Worm (Caenorhabditis elegans): Measurements from ENCODE around the gene clec-20.
"Not testable (repeated sequence)": the region's sequence is repeated elsewhere in the genome, so short reads cannot be mapped to it uniquely, and the experiment has no call there.

clec-20 gene

DNA sequence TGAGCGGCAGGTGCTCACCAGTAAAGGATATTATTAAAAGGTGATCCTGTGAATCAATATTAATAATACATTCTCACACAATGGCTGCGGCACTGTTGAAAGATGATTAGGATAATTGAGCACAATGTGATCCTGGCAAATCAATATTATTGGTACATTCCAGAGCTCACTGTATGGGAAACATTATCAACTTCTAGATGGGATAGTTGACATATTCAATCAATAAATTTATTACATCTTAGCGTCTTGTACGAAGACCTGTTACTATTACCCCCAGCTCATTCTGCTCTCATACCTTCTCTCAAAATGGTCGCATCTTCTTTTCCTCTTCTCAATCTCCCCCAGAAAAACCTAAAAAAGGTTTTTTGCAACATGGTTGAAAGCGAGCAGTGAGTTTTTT, 26.8 kb downstream of the clec-20 start, which contains the start of gene fbxb-49:
Gene fbxb-49, plus strand, starts transcription at position 301 of the 400 bp plus-strand sequence.
- no peak for TF ChIP-seq unc-39 (tag; optimal IDR thresholded peaks at IDR 0.05)
- peak; percentile 71 for TF ChIP-seq aha-1 (tag)

DNA sequence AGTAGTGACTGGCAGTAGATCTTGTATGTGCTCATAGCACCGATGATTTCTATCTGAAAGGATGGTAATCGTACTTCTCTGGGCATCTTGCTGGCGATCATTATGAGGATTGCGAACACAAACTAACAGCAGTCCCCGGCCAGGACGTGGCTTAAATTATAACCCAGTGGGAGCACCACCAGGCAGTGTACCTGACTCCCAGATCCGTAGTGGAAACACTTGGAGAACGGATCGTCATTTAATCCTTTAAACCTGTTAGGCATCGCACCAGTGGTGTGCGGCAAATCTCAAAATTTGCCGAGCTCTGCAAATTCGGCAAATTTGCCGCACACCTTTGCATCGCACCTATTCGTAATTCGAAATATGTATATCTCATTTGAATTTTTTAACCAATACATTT, 27.4 kb downstream of the clec-20 start, which contains the start of gene K05F6.8:
Gene K05F6.8, minus strand, starts transcription at position 101 of the 400 bp plus-strand sequence.
- TF ChIP-seq ZK337.2 (GFP tag; IDR thresholded peaks at IDR 0.05) (no peak), nhr-42 (GFP tag; IDR thresholded peaks at IDR 0.05) (no peak), nhr-76 (tag; optimal IDR thresholded peaks at IDR 0.05) (no peak), zfp-2 (tag; optimal IDR thresholded peaks at IDR 0.05) (no peak), nhr-48 (tag; optimal IDR thresholded peaks at IDR 0.05) (no peak)

DNA sequence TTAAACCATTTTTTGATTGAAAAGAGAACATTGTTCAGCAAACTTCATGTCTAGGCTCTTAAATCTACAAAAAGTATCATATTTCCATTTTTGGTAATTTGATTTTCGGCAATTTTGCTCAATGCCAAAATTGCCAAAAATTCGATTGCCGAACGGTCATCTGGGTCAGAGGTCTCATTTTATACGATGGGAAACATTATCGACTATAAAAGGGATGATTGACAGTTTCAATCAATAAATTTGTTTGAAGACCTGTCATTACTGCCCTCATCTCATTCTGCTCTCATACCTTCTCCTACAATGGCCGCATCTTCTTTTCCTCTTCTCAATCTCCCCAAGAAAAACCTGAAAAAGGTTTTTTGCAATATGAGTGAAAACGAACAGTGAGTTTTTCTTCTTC, 33.2 kb downstream of the clec-20 start, which contains the start of gene K05F6.14:
Gene K05F6.14, plus strand, starts transcription at position 301 of the 400 bp plus-strand sequence.
- TF ChIP-seq nhr-237 (tag; optimal IDR thresholded peaks at IDR 0.05) (no peak), ceh-62 (tag; optimal IDR thresholded peaks at IDR 0.05) (no peak), Y48G9A.11 (GFP tag; IDR thresholded peaks at IDR 0.05) (no peak)

DNA sequence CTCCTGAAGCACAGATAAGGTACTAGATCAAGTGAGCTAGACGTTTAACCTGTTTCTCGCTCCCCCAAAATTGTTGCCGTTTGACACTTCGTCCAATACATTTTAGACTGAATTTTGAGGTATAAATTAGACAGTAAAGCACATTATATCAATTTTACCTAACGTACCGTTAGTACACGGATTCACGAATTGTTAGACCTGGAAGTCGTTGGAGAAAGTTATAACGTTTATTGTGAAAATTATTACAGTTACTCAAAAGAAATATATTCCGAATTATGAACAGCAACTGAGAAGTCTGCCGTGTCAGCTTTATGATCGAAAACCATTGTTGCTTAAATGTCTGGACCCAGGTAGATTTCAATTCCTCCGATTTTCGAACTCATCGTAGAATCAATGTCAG, 34.2 kb downstream of the clec-20 start:
- TF ChIP-seq unc-39 (tag; optimal IDR thresholded peaks at IDR 0.05) (no peak), nhr-76 (tag; optimal IDR thresholded peaks at IDR 0.05) (no peak), nhr-25 (tag; optimal IDR thresholded peaks at IDR 0.05; ENCODE audit: borderline replicate concordance, insufficient read depth) (no peak), unc-62 (GFP tag; optimal IDR thresholded peaks at IDR 0.05 in 1 of 2) (peak in 1 of 2 experiments; percentile 41), unc-62 (tag; optimal IDR thresholded peaks at IDR 0.05) (no peak), Y105C5A.15 (GFP tag; IDR thresholded peaks at IDR 0.05) (no peak), nhr-102 (tag; optimal IDR thresholded peaks at IDR 0.05) (no peak), dmd-6 (GFP tag; IDR thresholded peaks at IDR 0.05) (no peak)

DNA sequence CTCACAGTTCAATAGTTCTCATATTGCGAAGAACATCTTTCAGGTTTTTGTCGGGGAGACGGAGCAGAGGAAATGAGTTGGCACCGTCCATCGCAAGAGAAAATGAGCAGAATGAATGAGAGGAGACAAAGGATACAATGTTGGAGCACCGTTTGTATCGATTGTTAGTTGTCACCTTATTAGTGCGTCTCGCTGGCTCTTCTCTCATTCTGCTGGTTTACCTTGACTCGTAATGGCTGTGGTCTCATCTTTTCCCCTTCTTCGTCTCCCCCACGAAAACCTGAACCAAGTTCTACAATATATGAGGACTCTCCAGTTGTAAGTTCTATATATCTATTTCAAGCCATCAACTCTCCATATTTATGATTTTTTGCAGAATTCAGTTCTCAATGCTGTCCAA, 38.8 kb downstream of the clec-20 start, which contains the start of the genes fbxb-54 and fbxb-50:
Gene fbxb-54, minus strand, starts transcription at position 101 of the 400 bp plus-strand sequence.
Gene fbxb-50, plus strand, starts transcription at position 227 of the 400 bp plus-strand sequence.
- TF ChIP-seq ama-1 (optimal IDR thresholded peaks at IDR 0.05); mdl-1 (tag; optimal IDR thresholded peaks at IDR 0.05); sdz-12 (GFP tag; optimal IDR thresholded peaks at IDR 0.05): not testable (repeated sequence)

DNA sequence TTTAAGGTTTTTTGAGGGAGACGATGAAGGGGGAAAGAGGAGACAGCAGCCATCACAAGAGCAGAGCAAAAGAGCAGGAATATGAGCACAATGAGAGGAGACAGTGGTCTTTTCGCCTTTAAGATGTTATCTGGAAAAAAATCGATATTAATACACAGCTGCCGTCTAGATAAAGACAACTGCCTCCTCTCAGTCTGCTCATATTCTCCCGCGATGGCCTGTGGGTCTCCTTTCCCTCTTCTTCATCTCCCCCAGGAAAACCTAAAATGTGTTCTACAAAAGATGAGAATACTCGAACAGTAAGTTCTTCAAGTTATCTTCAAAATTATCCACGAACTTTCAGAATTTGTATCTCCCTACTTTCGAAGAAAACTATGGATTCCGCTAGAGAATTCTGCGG, 44.5 kb downstream of the clec-20 start, which contains the start of the genes fbxb-52 and fbxb-51:
Gene fbxb-52, minus strand, starts transcription at position 101 of the 400 bp plus-strand sequence.
Gene fbxb-51, plus strand, starts transcription at position 212 of the 400 bp plus-strand sequence.
- TF ChIP-seq aha-1 (tag), result peak; percentile 19
- no peak for TF ChIP-seq Y105C5A.15 (GFP tag; IDR thresholded peaks at IDR 0.05)

DNA sequence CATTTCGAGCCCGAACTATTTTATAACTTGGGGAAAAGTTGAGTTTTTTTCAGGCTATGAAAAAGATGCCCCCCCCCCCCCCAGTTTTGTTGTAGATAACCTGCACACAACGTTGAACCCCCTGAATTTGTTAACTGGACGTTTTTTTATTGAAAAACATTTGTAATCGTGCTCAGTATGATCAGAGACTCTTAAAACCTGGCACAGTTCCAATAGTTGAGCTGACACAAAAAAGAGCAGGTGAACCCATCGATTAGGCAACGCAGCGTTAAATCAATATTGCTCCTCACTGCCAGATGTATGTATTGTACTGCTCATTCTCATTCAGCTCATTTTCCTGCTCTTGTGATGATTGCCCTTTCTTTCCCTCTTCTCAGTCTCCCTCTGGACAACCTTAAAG, 49.4 kb downstream of the clec-20 start, which contains the start of gene K05F6.12:
Gene K05F6.12, plus strand, starts transcription at position 301 of the 400 bp plus-strand sequence.
- TF ChIP-seq F44E2.7 (GFP tag; IDR thresholded peaks at IDR 0.05), result no peak
- TF ChIP-seq unc-62 (GFP tag; optimal IDR thresholded peaks at IDR 0.05 in 1 of 2), result peak in 1 of 2 experiments; percentile 33
- no peak for TF ChIP-seq unc-62 (tag; optimal IDR thresholded peaks at IDR 0.05)

Data from whole organism, L4 larva.